Fruit fly (Drosophila melanogaster): ENCODE data around the gene CG32264.

The CG32264 gene

dm6 chr3L:3811089-3811488, 4.8 kb upstream of the CG32264 start, which contains the start of the genes CG32263 and PIG-B:
CG32263 (minus strand) TSS chr3L:3811114.
PIG-B (plus strand) TSS chr3L:3811263.
- TF ChIP-seq wor (GFP tag; IDR thresholded peaks at IDR 0.05) = no peak
- TF ChIP-seq bigmax (GFP tag; optimal IDR thresholded peaks at IDR 0.05) = peak; percentile 87
- no peak for TF ChIP-seq D (optimal IDR thresholded peaks at IDR 0.05)
- TF ChIP-seq D (GFP tag; optimal IDR thresholded peaks at IDR 0.05) = no peak
- no peak for TF ChIP-seq salm (tag; optimal IDR thresholded peaks at IDR 0.05)
- TF ChIP-seq CG32772 (GFP tag; IDR thresholded peaks at IDR 0.05) = no peak
- no peak for TF ChIP-seq pita (GFP tag; optimal IDR thresholded peaks at IDR 0.05)
- peak; percentile 24 for TF ChIP-seq grau (tag; optimal IDR thresholded peaks at IDR 0.05)
- no peak for TF ChIP-seq Asciz (GFP tag; optimal IDR thresholded peaks at IDR 0.05)
- no peak for TF ChIP-seq stc (GFP tag; IDR thresholded peaks at IDR 0.05)
- TF ChIP-seq CG3407 (GFP tag; optimal IDR thresholded peaks at IDR 0.05) = no peak
- no peak for TF ChIP-seq Xrp1 (GFP tag; IDR thresholded peaks at IDR 0.05)
- no peak for TF ChIP-seq Adf1 (GFP tag; IDR thresholded peaks at IDR 0.05)
- no peak for TF ChIP-seq en (GFP tag; optimal IDR thresholded peaks at IDR 0.05)
- peak; percentile 8; the same call in 1 of the 3 replicates for TF ChIP-seq Dbx (GFP tag; IDR thresholded peaks at IDR 0.05)
- peak; percentile 69 for TF ChIP-seq hbn (GFP tag; IDR thresholded peaks at IDR 0.05; ENCODE audit: partially characterized antibody)
- TF ChIP-seq amos (GFP tag; IDR thresholded peaks at IDR 0.05; ENCODE audit: partially characterized antibody) = peak; percentile 70
- TF ChIP-seq CG11695 (GFP tag; IDR thresholded peaks at IDR 0.05) = no peak
- TF ChIP-seq CG5245 (GFP tag; optimal IDR thresholded peaks at IDR 0.05) = no peak
- TF ChIP-seq CG15269 (tag; optimal IDR thresholded peaks at IDR 0.05) = no peak
- TF ChIP-seq CG18764 (GFP tag; optimal IDR thresholded peaks at IDR 0.05) = no peak
- no peak for TF ChIP-seq CG10147 (GFP tag; optimal IDR thresholded peaks at IDR 0.05)
- TF ChIP-seq H2.0 (GFP tag; IDR thresholded peaks at IDR 0.05) = no peak
- TF ChIP-seq CG14965 (GFP tag; optimal IDR thresholded peaks at IDR 0.05; ENCODE audit: borderline replicate concordance) = no peak
- peak in 1 of 2 experiments; percentile 39 for TF ChIP-seq crp (GFP tag; optimal IDR thresholded peaks at IDR 0.05)
- no peak for TF ChIP-seq CG9876 (GFP tag; optimal IDR thresholded peaks at IDR 0.05)
- TF ChIP-seq HLH4C (GFP tag; IDR thresholded peaks at IDR 0.05; ENCODE audit: partially characterized antibody) = peak; percentile 66
- peak; percentile 80; the same call in 2 of the 3 replicates for TF ChIP-seq Opbp (GFP tag; IDR thresholded peaks at IDR 0.05; ENCODE audit: partially characterized antibody)
- TF ChIP-seq MBD-R2 (GFP tag; IDR thresholded peaks at IDR 0.05) = peak; percentile 81
- no peak for TF ChIP-seq sc (optimal IDR thresholded peaks at IDR 0.05)
- no peak for TF ChIP-seq sc (GFP tag; optimal IDR thresholded peaks at IDR 0.05)
- no peak for TF ChIP-seq GATAe (GFP tag; conservative IDR thresholded peaks at IDR 0.05)
- no peak for TF ChIP-seq ttk (GFP tag; IDR thresholded peaks at IDR 0.05)
- TF ChIP-seq CG4707 (GFP tag; optimal IDR thresholded peaks at IDR 0.05) = no peak
- TF ChIP-seq MESR4 (GFP tag; optimal IDR thresholded peaks at IDR 0.05) = peak; percentile 60
- TF ChIP-seq sens-2 (GFP tag; IDR thresholded peaks at IDR 0.05) = no peak
- TF ChIP-seq jumu (GFP tag; optimal IDR thresholded peaks at IDR 0.05) = peak; percentile 45
- peak; percentile 63; the same call in 2 of the 3 replicates for TF ChIP-seq Doc3 (GFP tag; IDR thresholded peaks at IDR 0.05; ENCODE audit: partially characterized antibody)
- TF ChIP-seq knrl (GFP tag; IDR thresholded peaks at IDR 0.05; ENCODE audit: partially characterized antibody) = peak; percentile 47; the same call in 2 of the 3 replicates
- TF ChIP-seq CG3995 (GFP tag; optimal IDR thresholded peaks at IDR 0.05) = no peak
- TF ChIP-seq CG13624 (GFP tag; optimal IDR thresholded peaks at IDR 0.05) = peak; percentile 32
- no peak for TF ChIP-seq CG12236 (GFP tag; optimal IDR thresholded peaks at IDR 0.05)
- TF ChIP-seq CG13894 (tag; optimal IDR thresholded peaks at IDR 0.05) = no peak
- no peak for TF ChIP-seq kni (GFP tag; optimal IDR thresholded peaks at IDR 0.05)
- peak; percentile 50; the same call in 1 of the 2 replicates for TF ChIP-seq ato (GFP tag; IDR thresholded peaks at IDR 0.05; ENCODE audit: partially characterized antibody)
- peak; percentile 39 for TF ChIP-seq CG9932 (GFP tag; IDR thresholded peaks at IDR 0.05)
- TF ChIP-seq CG16815 (GFP tag; optimal IDR thresholded peaks at IDR 0.05) = no peak
- TF ChIP-seq ci (GFP tag; IDR thresholded peaks at IDR 0.05) = 0 out of 3 replicates have a peak, but pooled peaks have one; percentile 40
- TF ChIP-seq CG7357 (GFP tag; IDR thresholded peaks at IDR 0.05) = no peak
- TF ChIP-seq btn (GFP tag; optimal IDR thresholded peaks at IDR 0.05) = no peak
- no peak for TF ChIP-seq CG12391 (tag; optimal IDR thresholded peaks at IDR 0.05)
